Fruit fly (Drosophila melanogaster) whole organism, embryonic: Measurements from ENCODE around the gene Sec23.

Experiments used
- Awh ChIP-seq: fragments of 200-800 bp; sonication (Bioruptor generic); IDR thresholded peaks from 2 replicates; pipeline ENCODE4, ENCODE4 v1.3.6; 2022; ENCODE audit warnings: missing biosample characterization, missing genetic modification characterization
- BtbVII ChIP-seq: fragments of 200-800 bp; sonication (Bioruptor generic); optimal IDR thresholded peaks from 3 replicates; lab custom pipeline; 2017; ENCODE audit warnings: missing biosample characterization, mild to moderate bottlenecking, missing genetic modification characterization
- CG10462 ChIP-seq: fragments of 200-800 bp; sonication (Bioruptor generic); optimal IDR thresholded peaks from 2 replicates; lab custom pipeline; 2016; ENCODE audit warnings: missing biosample characterization, missing genetic modification characterization
- CG10979 ChIP-seq: fragments of 200-800 bp; sonication (Bioruptor generic); optimal IDR thresholded peaks from 2 replicates; lab custom pipeline; 2018; ENCODE audit warnings: missing biosample characterization, mild to moderate bottlenecking, missing genetic modification characterization, moderate library complexity
- CG11093 ChIP-seq: fragments of 200-800 bp; sonication (Bioruptor generic); IDR thresholded peaks from 3 replicates; pipeline ENCODE4 v1.3.6; 2022; ENCODE audit warnings: missing biosample characterization, missing genetic modification characterization
- CG11456 ChIP-seq: fragments of 200-800 bp; sonication (Bioruptor generic); IDR thresholded peaks from 3 replicates; pipeline ENCODE4 v1.3.6; 2022; ENCODE audit warnings: missing biosample characterization, missing genetic modification characterization
- CG11695 ChIP-seq: fragments of 200-800 bp; sonication (Bioruptor generic); IDR thresholded peaks from 3 replicates; pipeline ENCODE4 v1.3.6; 2022; ENCODE audit warnings: missing biosample characterization, missing genetic modification characterization
- CG15073 ChIP-seq: fragments of 200-800 bp; sonication (Bioruptor generic); optimal IDR thresholded peaks from 2 replicates; lab custom pipeline; 2016; ENCODE audit warnings: missing biosample characterization, missing genetic modification characterization
- CG15269 ChIP-seq: fragments of 200-800 bp; sonication (Bioruptor generic); optimal IDR thresholded peaks from 2 replicates; lab custom pipeline; 2018; ENCODE audit warnings: missing biosample characterization, mild to moderate bottlenecking, missing genetic modification characterization, moderate library complexity
- CG15514 ChIP-seq: fragments of 200-800 bp; sonication (Bioruptor generic); optimal IDR thresholded peaks from 3 replicates; lab custom pipeline; 2017; ENCODE audit warnings: missing biosample characterization, missing genetic modification characterization, mild to moderate bottlenecking, moderate library complexity, missing genetic modification reagents
- CG17186 ChIP-seq: fragments of 200-800 bp; sonication (Bioruptor generic); optimal IDR thresholded peaks from 3 replicates; lab custom pipeline; 2017; ENCODE audit warnings: missing biosample characterization, missing genetic modification reagents, missing genetic modification characterization
- CG18262 ChIP-seq: fragments of 200-800 bp; optimal IDR thresholded peaks from 3 replicates; lab custom pipeline; 2019; ENCODE audit warnings: missing biosample characterization, mild to moderate bottlenecking, missing genetic modification characterization, moderate library complexity
- CG34224 ChIP-seq: fragments of 200-800 bp; sonication (Bioruptor generic); IDR thresholded peaks from 3 replicates; pipeline ENCODE4 v1.3.6; 2022; ENCODE audit warnings: missing biosample characterization, missing genetic modification characterization; ENCODE audit not compliant: partially characterized antibody
- CG34376 ChIP-seq: fragments of 200-800 bp; sonication (Bioruptor generic); optimal IDR thresholded peaks from 2 replicates; lab custom pipeline; 2018; ENCODE audit warnings: missing biosample characterization, mild to moderate bottlenecking, missing genetic modification characterization
- CG3726 ChIP-seq: fragments of 200-800 bp; sonication (Bioruptor generic); IDR thresholded peaks from 3 replicates; pipeline ENCODE4, ENCODE4 v1.3.6; 2022; ENCODE audit warnings: missing biosample characterization, missing genetic modification characterization
- CG5180 ChIP-seq: fragments of 200-800 bp; sonication (Bioruptor generic); optimal IDR thresholded peaks from 3 replicates; lab custom pipeline; 2017; ENCODE audit warnings: missing biosample characterization, missing genetic modification characterization, mild to moderate bottlenecking, moderate library complexity, missing genetic modification reagents
- CG6272 ChIP-seq: fragments of 200-800 bp; sonication (Bioruptor generic); IDR thresholded peaks from 2 replicates; pipeline ENCODE4 v1.3.6; 2022; ENCODE audit warnings: missing biosample characterization, missing genetic modification characterization
- CG6791 ChIP-seq: fragments of 200-800 bp; sonication (Bioruptor generic); IDR thresholded peaks from 3 replicates; pipeline ENCODE4 v1.3.6; 2022; ENCODE audit warnings: missing biosample characterization, missing genetic modification characterization; ENCODE audit not compliant: partially characterized antibody
- CG6854 ChIP-seq: fragments of 200-800 bp; sonication (Bioruptor generic); optimal IDR thresholded peaks from 3 replicates; lab custom pipeline; 2017; ENCODE audit warnings: missing biosample characterization, mild to moderate bottlenecking, missing genetic modification characterization
- CG7372 ChIP-seq: fragments of 200-800 bp; sonication (Bioruptor generic); IDR thresholded peaks from 2 replicates; pipeline ENCODE4 v1.3.6; 2022; ENCODE audit warnings: missing biosample characterization, missing genetic modification characterization
- CG7786 ChIP-seq: fragments of 200-800 bp; sonication (Bioruptor generic); optimal IDR thresholded peaks from 2 replicates; lab custom pipeline; 2016; ENCODE audit warnings: missing biosample characterization, missing genetic modification characterization
- CG8359 ChIP-seq: fragments of 200-800 bp; sonication (Bioruptor generic); optimal IDR thresholded peaks from 2 replicates; lab custom pipeline; 2017; ENCODE audit warnings: missing biosample characterization, mild to moderate bottlenecking, missing genetic modification characterization, borderline replicate concordance
- Deaf1 ChIP-seq: fragments of 200-800 bp; optimal IDR thresholded peaks from 3 replicates; lab custom pipeline; 2019; ENCODE audit warnings: missing biosample characterization, mild to moderate bottlenecking, missing genetic modification characterization, moderate library complexity
- Hr78 ChIP-seq, 2 experiments: fragments of 200-800 bp in 1 of 2; fragments of >200 bp in 1 of 2; sonication (Bioruptor generic) in 1 of 2; optimal IDR thresholded peaks; 2 replicates each; lab custom pipeline; 2017 to 2019; ENCODE audit warnings: missing biosample characterization in 2 of 2, missing genetic modification characterization in 2 of 2, mild to moderate bottlenecking in 1 of 2, moderate library complexity in 1 of 2
- MESR4 ChIP-seq: fragments of 200-800 bp; sonication (Bioruptor generic); optimal IDR thresholded peaks from 2 replicates; lab custom pipeline; 2018; ENCODE audit warnings: missing biosample characterization, mild to moderate bottlenecking, missing genetic modification characterization, moderate library complexity
- MTF-1 ChIP-seq: fragments of 200-800 bp; sonication (Bioruptor generic); optimal IDR thresholded peaks from 2 replicates; lab custom pipeline; 2018; ENCODE audit warnings: missing biosample characterization, mild to moderate bottlenecking, missing genetic modification characterization, borderline replicate concordance
- Rx ChIP-seq: fragments of 200-800 bp; sonication (Bioruptor generic); IDR thresholded peaks from 2 replicates; pipeline ENCODE4 v1.3.6; 2022; ENCODE audit warnings: missing biosample characterization, missing genetic modification characterization
- Sox100B ChIP-seq: fragments of 200-800 bp; sonication (Bioruptor generic); optimal IDR thresholded peaks from 3 replicates; lab custom pipeline; 2018; ENCODE audit warnings: missing biosample characterization, mild to moderate bottlenecking, missing genetic modification characterization
- YL-1 ChIP-seq: fragments of 200-800 bp; sonication (Bioruptor generic); optimal IDR thresholded peaks from 3 replicates; lab custom pipeline; 2017; ENCODE audit warnings: missing biosample characterization, mild to moderate bottlenecking, missing genetic modification characterization
- amos ChIP-seq: fragments of 200-800 bp; sonication (Bioruptor generic); IDR thresholded peaks from 2 replicates; pipeline ENCODE4 v1.3.6; 2022; ENCODE audit warnings: missing biosample characterization, missing genetic modification characterization; ENCODE audit not compliant: partially characterized antibody
- ap ChIP-seq: fragments of 200-800 bp; sonication (Bioruptor generic); IDR thresholded peaks from 2 replicates; pipeline ENCODE4 v1.3.6; 2022; ENCODE audit warnings: missing biosample characterization, missing genetic modification characterization
- ash1 ChIP-seq: fragments of 200-800 bp; sonication (Bioruptor generic); optimal IDR thresholded peaks from 2 replicates; lab custom pipeline; 2018; ENCODE audit warnings: missing biosample characterization, mild to moderate bottlenecking, missing genetic modification characterization
- bowl ChIP-seq: fragments of 200-800 bp; sonication (Bioruptor generic); IDR thresholded peaks from 2 replicates; pipeline ENCODE4 v1.3.6; 2022; ENCODE audit warnings: missing biosample characterization, missing genetic modification characterization
- disco-r ChIP-seq: fragments of 200-800 bp; sonication (Bioruptor generic); optimal IDR thresholded peaks from 2 replicates; lab custom pipeline; 2016; ENCODE audit warnings: missing biosample characterization, missing genetic modification characterization
- exex ChIP-seq: fragments of 200-800 bp; sonication (Bioruptor generic); optimal IDR thresholded peaks from 4 replicates; lab custom pipeline; 2018; ENCODE audit warnings: missing biosample characterization, mild to moderate bottlenecking, missing genetic modification characterization, moderate library complexity
- gfzf ChIP-seq: fragments of 200-800 bp; sonication (Bioruptor generic); optimal IDR thresholded peaks from 2 replicates; lab custom pipeline; 2016; ENCODE audit warnings: missing biosample characterization, mild to moderate bottlenecking, missing genetic modification characterization, moderate library complexity
- grn ChIP-seq: fragments of 200-800 bp; sonication (Bioruptor generic); optimal IDR thresholded peaks from 3 replicates; lab custom pipeline; 2017; ENCODE audit warnings: missing biosample characterization, missing genetic modification characterization
- gt ChIP-seq: fragments of 200-800 bp; sonication (Bioruptor generic); IDR thresholded peaks from 2 replicates; pipeline ENCODE4 v1.3.6; 2022; ENCODE audit warnings: missing biosample characterization, missing genetic modification characterization
- maf-S ChIP-seq: fragments of 200-800 bp; sonication (Bioruptor generic); optimal IDR thresholded peaks from 2 replicates; lab custom pipeline; 2016; ENCODE audit warnings: missing biosample characterization, missing genetic modification characterization
- otp ChIP-seq: fragments of 200-800 bp; sonication (Bioruptor generic); IDR thresholded peaks from 3 replicates; pipeline ENCODE4, ENCODE4 v1.3.6; 2022; ENCODE audit warnings: missing biosample characterization, missing genetic modification characterization
- phol ChIP-seq: fragments of 200-800 bp; sonication (Bioruptor generic); optimal IDR thresholded peaks from 3 replicates; lab custom pipeline; 2018; ENCODE audit warnings: missing biosample characterization, mild to moderate bottlenecking, missing genetic modification characterization, moderate library complexity
- psq ChIP-seq: fragments of 200-800 bp; sonication (Bioruptor generic); optimal IDR thresholded peaks from 2 replicates; lab custom pipeline; 2017; ENCODE audit warnings: missing biosample characterization, missing genetic modification characterization
- rib ChIP-seq: fragments of 200-800 bp; sonication (Bioruptor generic); IDR thresholded peaks from 2 replicates; pipeline ENCODE4 v1.3.6; 2022; ENCODE audit warnings: missing biosample characterization, missing genetic modification characterization
- sd ChIP-seq: fragments of 200-800 bp; sonication (Bioruptor generic); optimal IDR thresholded peaks from 3 replicates; lab custom pipeline; 2018; ENCODE audit warnings: missing biosample characterization, mild to moderate bottlenecking, missing genetic modification characterization, moderate library complexity
- sim ChIP-seq: fragments of 200-800 bp; sonication (Bioruptor generic); IDR thresholded peaks from 2 replicates; pipeline ENCODE4 v1.3.6; 2022; ENCODE audit warnings: missing biosample characterization, missing genetic modification characterization
- tna ChIP-seq: fragments of 200-800 bp; sonication (Bioruptor generic); IDR thresholded peaks from 2 replicates; pipeline ENCODE4 v1.3.6; 2022; ENCODE audit warnings: missing biosample characterization, missing genetic modification characterization; ENCODE audit not compliant: partially characterized antibody
- trh ChIP-seq: fragments of 200-800 bp; sonication (Bioruptor generic); optimal IDR thresholded peaks from 2 replicates; lab custom pipeline; 2016; ENCODE audit warnings: missing biosample characterization, missing genetic modification characterization
- twi ChIP-seq: fragments of 200-800 bp; optimal IDR thresholded peaks from 2 replicates; lab custom pipeline; 2019; ENCODE audit warnings: missing biosample characterization, mild to moderate bottlenecking, missing genetic modification characterization, moderate library complexity
- unpg ChIP-seq: fragments of 200-800 bp; sonication (Bioruptor generic); optimal IDR thresholded peaks from 3 replicates; lab custom pipeline; 2018; ENCODE audit warnings: missing biosample characterization, mild to moderate bottlenecking, missing genetic modification characterization, moderate library complexity
- wdn ChIP-seq: fragments of 200-800 bp; sonication (Bioruptor generic); IDR thresholded peaks from 2 replicates; pipeline ENCODE4 v1.3.6; 2022; ENCODE audit warnings: missing biosample characterization, missing genetic modification characterization

Sec23 gene

dm6 chr3R:5606477-5606876, 42.4 kb upstream of the Sec23 start, which contains the start of gene asl (continued):
- TF ChIP-seq CG8359 (GFP tag; lab: Kevin White, UChicago), result peak; percentile 26
- TF ChIP-seq wdn, result no peak
- TF ChIP-seq CG11456 (GFP tag; lab: Robert Waterston, UW), result 0 out of 3 replicates have a peak, but pooled peaks have one; percentile 45
- no peak for TF ChIP-seq maf-S (GFP tag; lab: Kevin White, UChicago)
- TF ChIP-seq CG11093, result no peak
- TF ChIP-seq sim (GFP tag; lab: Robert Waterston, UW), result no peak
- TF ChIP-seq Deaf1 (tag; lab: Kevin White, UChicago), result peak; percentile 47
- TF ChIP-seq disco-r (GFP tag; lab: Kevin White, UChicago), result peak; percentile 54
- no peak for TF ChIP-seq bowl (GFP tag; lab: Robert Waterston, UW)
- no peak for TF ChIP-seq CG5180
- peak; percentile 8 for TF ChIP-seq CG10462
- peak; percentile 61 for TF ChIP-seq CG18262 (tag; lab: Kevin White, UChicago)
- TF ChIP-seq CG7786 (GFP tag; lab: Kevin White, UChicago), result peak; percentile 22
- TF ChIP-seq MESR4 (GFP tag; lab: Kevin White, UChicago), result peak; percentile 58
- TF ChIP-seq psq, result peak; percentile 14
- no peak for TF ChIP-seq CG3726 (GFP tag; lab: Robert Waterston, UW)
- TF ChIP-seq CG6791, result peak; percentile 57; the same call in 1 of the 3 replicates
- no peak for TF ChIP-seq ash1 (GFP tag; lab: Kevin White, UChicago)
- no peak for TF ChIP-seq trh (GFP tag; lab: Kevin White, UChicago)
- TF ChIP-seq amos, result no peak
- TF ChIP-seq MTF-1 (GFP tag; lab: Kevin White, UChicago), result no peak
- no peak for TF ChIP-seq CG34224 (GFP tag; lab: Robert Waterston, UW)
- TF ChIP-seq tna (GFP tag; lab: Robert Waterston, UW), result no peak
- TF ChIP-seq twi, result peak; percentile 62
- 0 out of 2 replicates have a peak, but pooled peaks have one; percentile 21 for TF ChIP-seq Awh (GFP tag; lab: Robert Waterston, UW)
- TF ChIP-seq YL-1 (GFP tag; lab: Kevin White, UChicago), result peak; percentile 91
- TF ChIP-seq Rx (GFP tag; lab: Robert Waterston, UW), result peak; percentile 51
- TF ChIP-seq CG7372, result peak; percentile 49; the same call in 1 of the 2 replicates
- TF ChIP-seq BtbVII (GFP tag; lab: Kevin White, UChicago), result peak; percentile 42
- no peak for TF ChIP-seq Sox100B (GFP tag; lab: Kevin White, UChicago)
- TF ChIP-seq ap (GFP tag; lab: Robert Waterston, UW), result 0 out of 2 replicates have a peak, but pooled peaks have one; percentile 21
- TF ChIP-seq CG34376 (GFP tag; lab: Kevin White, UChicago), result peak; percentile 55
- TF ChIP-seq grn (GFP tag; lab: Kevin White, UChicago), result no peak
- TF ChIP-seq CG17186, result peak; percentile 100
- TF ChIP-seq exex (tag; lab: Kevin White, UChicago), result no peak
- TF ChIP-seq CG15514 (GFP tag; lab: Kevin White, UChicago), result peak; percentile 71
- 0 out of 3 replicates have a peak, but pooled peaks have one; percentile 33 for TF ChIP-seq otp (GFP tag; lab: Robert Waterston, UW)
- TF ChIP-seq unpg (GFP tag; lab: Kevin White, UChicago), result peak; percentile 72
- no peak for TF ChIP-seq gt (GFP tag; lab: Robert Waterston, UW)
- peak in 1 of 2 experiments; percentile 65 for TF ChIP-seq Hr78 (GFP tag; optimal IDR thresholded peaks at IDR 0.05; lab: Kevin White, UChicago)
- TF ChIP-seq CG15269 (tag; lab: Kevin White, UChicago), result no peak
- TF ChIP-seq CG11695 (GFP tag; lab: Robert Waterston, UW), result peak; percentile 35; the same call in 1 of the 3 replicates
- TF ChIP-seq gfzf (GFP tag; lab: Kevin White, UChicago), result peak; percentile 37
- peak; percentile 19; the same call in 1 of the 2 replicates for TF ChIP-seq rib (GFP tag; lab: Robert Waterston, UW)
- TF ChIP-seq sd (tag; lab: Kevin White, UChicago), result peak; percentile 82
- no peak for TF ChIP-seq CG6854 (GFP tag; lab: Kevin White, UChicago)
- TF ChIP-seq CG15073, result no peak
- TF ChIP-seq phol (tag; lab: Kevin White, UChicago), result peak; percentile 81
- peak; percentile 58 for TF ChIP-seq CG10979
- peak; percentile 47 for TF ChIP-seq CG6272 (GFP tag; lab: Robert Waterston, UW)
